Worm (Caenorhabditis elegans) whole organism, early embryonic: ENCODE results near the gene F46F3.3.

Experiments used
- F13C5.2 ChIP-seq: sonication (generic microtip); optimal IDR thresholded peaks from 2 replicates; lab custom pipeline; 2017; ENCODE audit warnings: mild to moderate bottlenecking, missing genetic modification characterization, inconsistent platforms, missing compliant biosample characterization
- aly-1 ChIP-seq: sonication (generic microtip); optimal IDR thresholded peaks from 2 replicates; lab custom pipeline; 2016; ENCODE audit warnings: missing genetic modification characterization, missing compliant biosample characterization
- ama-1 ChIP-seq: fragments of 150-350 bp; optimal IDR thresholded peaks from 2 replicates; lab custom pipeline; 2014
- flt-1 ChIP-seq: fragments of 200-800 bp; sonication (Bioruptor generic); IDR thresholded peaks from 2 replicates; pipeline ENCODE4 v1.3.6; 2022; ENCODE audit warnings: missing genetic modification characterization, missing compliant biosample characterization
- hmbx-1 ChIP-seq: sonication (generic microtip); optimal IDR thresholded peaks from 2 replicates; lab custom pipeline; 2016; ENCODE audit warnings: mild to moderate bottlenecking, missing genetic modification characterization, missing compliant biosample characterization
- hnd-1 ChIP-seq: sonication (generic microtip); optimal IDR thresholded peaks from 2 replicates; lab custom pipeline; 2016; ENCODE audit warnings: missing genetic modification characterization, missing compliant biosample characterization
- tbx-11 ChIP-seq: fragments of 200-800 bp; sonication (Bioruptor generic); IDR thresholded peaks from 2 replicates; pipeline ENCODE4 v1.3.6; 2022; ENCODE audit warnings: missing genetic modification characterization, missing compliant biosample characterization
- tbx-37 ChIP-seq: fragments of 200-800 bp; sonication (Bioruptor generic); conservative IDR thresholded peaks from 2 replicates; pipeline ENCODE4 v1.3.6; 2022; ENCODE audit warnings: missing genetic modification reagents, missing genetic modification characterization, missing compliant biosample characterization

- TF ChIP-seq tbx-11 (GFP tag; lab: Robert Waterston, UW), result no peak
- TF ChIP-seq tbx-37 (GFP tag; lab: Robert Waterston, UW), result no peak
- no peak for TF ChIP-seq F13C5.2 (tag; lab: Kevin White, UChicago)
- TF ChIP-seq aly-1, result no peak
- no peak for TF ChIP-seq hmbx-1 (tag; lab: Kevin White, UChicago)
- TF ChIP-seq hnd-1 (tag; lab: Kevin White, UChicago), result no peak
- TF ChIP-seq ama-1, result no peak
- no peak for TF ChIP-seq flt-1
These were observed 9.2 kb downstream of the F46F3.3 start for ce11 chrV:11676498-11676897.
